3 fruit fly cellular contexts compared by ENCODE assay signal in genomic region chrX:15335845-15336453, dm6.
TF ChIP-seq lines count a peak whose summit lies in the region.

No protein-coding gene starts in this region.

TF ChIP-seq in whole organism, embryonic, 481 proteins besides CTCF, POLR2A, EP300 and RAD21 (continued from another document):
- peak; percentile 20 for TF ChIP-seq CG15514 (GFP tag; optimal IDR thresholded peaks at IDR 0.05; lab: Kevin White, UChicago)
- no peak for TF ChIP-seq fu2 (GFP tag; optimal IDR thresholded peaks at IDR 0.05; lab: Kevin White, UChicago)
- no peak for TF ChIP-seq Nf-YB (GFP tag; optimal IDR thresholded peaks at IDR 0.05; lab: Kevin White, UChicago)
- no peak for TF ChIP-seq CG12391 (tag; optimal IDR thresholded peaks at IDR 0.05; lab: Kevin White, UChicago)
- peak; percentile 16 for TF ChIP-seq grau (tag; optimal IDR thresholded peaks at IDR 0.05; lab: Kevin White, UChicago)
- TF ChIP-seq CG33213 (GFP tag; optimal IDR thresholded peaks at IDR 0.05; lab: Kevin White, UChicago), result no peak
- TF ChIP-seq CG11695 (GFP tag; IDR thresholded peaks at IDR 0.05; lab: Robert Waterston, UW), result peak; percentile 67; the same call in 2 of the 3 replicates
- TF ChIP-seq sens (GFP tag; lab: Kevin White, UChicago), result peak; percentile 52
- no peak for TF ChIP-seq CG8089 (GFP tag; optimal IDR thresholded peaks at IDR 0.05; lab: Kevin White, UChicago)

TF ChIP-seq in whole organism, prepupa, 60 proteins besides CTCF, POLR2A, EP300 and RAD21 (continued from another document):
- TF ChIP-seq svp (GFP tag; lab: Kevin White, UChicago), result peak; percentile 98
- TF ChIP-seq CG32006 (GFP tag; optimal IDR thresholded peaks at IDR 0.05; lab: Kevin White, UChicago), result no peak
- TF ChIP-seq CG16779 (tag; optimal IDR thresholded peaks at IDR 0.05; lab: Kevin White, UChicago), result no peak
- no peak for TF ChIP-seq CG6276 (GFP tag; optimal IDR thresholded peaks at IDR 0.05; lab: Kevin White, UChicago)
- TF ChIP-seq CG9139 (GFP tag; optimal IDR thresholded peaks at IDR 0.05; lab: Kevin White, UChicago), result no peak
- no peak for TF ChIP-seq CG4318 (GFP tag; optimal IDR thresholded peaks at IDR 0.05; lab: Kevin White, UChicago)
- no peak for TF ChIP-seq CG1621 (tag; optimal IDR thresholded peaks at IDR 0.05; lab: Kevin White, UChicago)
- TF ChIP-seq CG6808 (GFP tag; optimal IDR thresholded peaks at IDR 0.05; lab: Kevin White, UChicago), result no peak
- no peak for TF ChIP-seq Eip93F (GFP tag; optimal IDR thresholded peaks at IDR 0.05; lab: Kevin White, UChicago)
- TF ChIP-seq CG6792 (GFP tag; optimal IDR thresholded peaks at IDR 0.05; lab: Kevin White, UChicago), result peak; percentile 1
- peak; percentile 40 for TF ChIP-seq topi (GFP tag; optimal IDR thresholded peaks at IDR 0.05; lab: Kevin White, UChicago)
- TF ChIP-seq esn (GFP tag; optimal IDR thresholded peaks at IDR 0.05; lab: Kevin White, UChicago), result peak; percentile 41
- no peak for TF ChIP-seq ss (GFP tag; optimal IDR thresholded peaks at IDR 0.05; lab: Kevin White, UChicago)
- no peak for TF ChIP-seq acj6 (GFP tag; optimal IDR thresholded peaks at IDR 0.05; lab: Kevin White, UChicago)
- TF ChIP-seq CG3032 (tag; optimal IDR thresholded peaks at IDR 0.05; lab: Kevin White, UChicago), result no peak
- peak; percentile 79 for TF ChIP-seq vri (GFP tag; optimal IDR thresholded peaks at IDR 0.05; lab: Kevin White, UChicago)

TF ChIP-seq in whole organism, wandering third instar larva, 38 proteins besides CTCF, POLR2A, EP300 and RAD21 (continued from another document):
- TF ChIP-seq fru (GFP tag; optimal IDR thresholded peaks at IDR 0.05; lab: Kevin White, UChicago), result peak; percentile 56
- TF ChIP-seq HLH106 (tag; optimal IDR thresholded peaks at IDR 0.05; lab: Kevin White, UChicago), result peak; percentile 58
- peak; percentile 9 for TF ChIP-seq woc (GFP tag; optimal IDR thresholded peaks at IDR 0.05; lab: Kevin White, UChicago)
- no peak for TF ChIP-seq dsf (GFP tag; optimal IDR thresholded peaks at IDR 0.05; lab: Kevin White, UChicago; ENCODE audit: borderline replicate concordance)
